Worm (Caenorhabditis elegans) whole organism, L2 larva: ENCODE data around the gene rnh-1.0.
A peak's percentile ranks its signal among the peaks of the same experiment; 100 is the strongest.

Experiments used
- C34F6.9 ChIP-seq: fragments of 150-350 bp; optimal IDR thresholded peaks from 2 replicates; lab custom pipeline; 2014; ENCODE audit warnings: missing biosample characterization, missing genetic modification characterization
- R02D3.7 ChIP-seq: fragments of 150-350 bp; optimal IDR thresholded peaks from 2 replicates; lab custom pipeline; 2014; ENCODE audit warnings: missing biosample characterization, missing genetic modification characterization
- Y55F3AM.14 ChIP-seq: fragments of 200-800 bp; sonication (Bioruptor generic); optimal IDR thresholded peaks from 2 replicates; lab custom pipeline; 2018; ENCODE audit warnings: mild to moderate bottlenecking, missing genetic modification characterization, missing compliant biosample characterization
- ZK546.5 ChIP-seq: sonication (generic microtip); optimal IDR thresholded peaks from 2 replicates; lab custom pipeline; 2017; ENCODE audit warnings: missing biosample characterization, missing genetic modification characterization
- alr-1 ChIP-seq: fragments of 150-350 bp; optimal IDR thresholded peaks from 2 replicates; lab custom pipeline; 2014; ENCODE audit warnings: missing biosample characterization, missing genetic modification characterization
- aly-2 ChIP-seq: fragments of 150-350 bp; optimal IDR thresholded peaks from 2 replicates; lab custom pipeline; 2014; ENCODE audit warnings: missing biosample characterization, missing genetic modification characterization
- blmp-1 ChIP-seq: sonication (generic microtip); optimal IDR thresholded peaks from 2 replicates; lab custom pipeline; 2017; ENCODE audit warnings: missing genetic modification characterization, mild to moderate bottlenecking, missing compliant biosample characterization, antibody characterized with exemption, moderate library complexity; ENCODE audit not compliant: insufficient read depth
- ceh-82 ChIP-seq: fragments of 150-350 bp; optimal IDR thresholded peaks from 2 replicates; lab custom pipeline; 2014; ENCODE audit warnings: missing biosample characterization, missing genetic modification characterization
- crh-2 ChIP-seq: sonication (generic microtip); optimal IDR thresholded peaks from 2 replicates; lab custom pipeline; 2017; ENCODE audit warnings: missing biosample characterization, missing genetic modification characterization
- dmd-4 ChIP-seq: sonication (generic microtip); optimal IDR thresholded peaks from 2 replicates; lab custom pipeline; 2017; ENCODE audit warnings: missing biosample characterization, missing genetic modification characterization
- egl-27 ChIP-seq: sonication (generic microtip); optimal IDR thresholded peaks from 3 replicates; lab custom pipeline; 2017; ENCODE audit warnings: missing biosample characterization, missing genetic modification reagents, missing genetic modification characterization
- elt-1 ChIP-seq: fragments of 150-350 bp; optimal IDR thresholded peaks from 2 replicates; lab custom pipeline; 2014; ENCODE audit warnings: missing biosample characterization, missing genetic modification characterization
- elt-3 ChIP-seq: sonication (generic microtip); optimal IDR thresholded peaks from 2 replicates; lab custom pipeline; 2017; ENCODE audit warnings: missing biosample characterization, missing genetic modification characterization
- fos-1 ChIP-seq: fragments of 150-350 bp; optimal IDR thresholded peaks from 2 replicates; lab custom pipeline; 2014; ENCODE audit warnings: missing biosample characterization, missing genetic modification characterization
- gmeb-1 ChIP-seq: fragments of 150-350 bp; optimal IDR thresholded peaks from 2 replicates; lab custom pipeline; 2014; ENCODE audit warnings: missing biosample characterization, missing genetic modification characterization
- lin-39 ChIP-seq: fragments of 150-350 bp; optimal IDR thresholded peaks from 2 replicates; lab custom pipeline; 2014; ENCODE audit warnings: missing biosample characterization, missing genetic modification reagents, missing genetic modification characterization
- lsy-2 ChIP-seq, 2 experiments: fragments of 150-350 bp in 1 of 2; sonication (generic microtip) in 1 of 2; optimal IDR thresholded peaks; 2 replicates each; lab custom pipeline; 2014 to 2017; ENCODE audit warnings: missing biosample characterization in 2 of 2, missing genetic modification characterization in 2 of 2
- mab-5 ChIP-seq: fragments of 150-350 bp; optimal IDR thresholded peaks from 2 replicates; lab custom pipeline; 2014; ENCODE audit warnings: missing biosample characterization, missing genetic modification characterization
- mbf-1 ChIP-seq: sonication (generic microtip); optimal IDR thresholded peaks from 2 replicates; lab custom pipeline; 2017; ENCODE audit warnings: missing biosample characterization, missing genetic modification characterization
- mdl-1 ChIP-seq, 2 experiments: fragments of 150-350 bp in 1 of 2; sonication (generic microtip) in 1 of 2; optimal IDR thresholded peaks; 2 replicates each; lab custom pipeline; 2017; ENCODE audit warnings: missing biosample characterization in 2 of 2, missing genetic modification characterization in 2 of 2
- nhr-10 ChIP-seq: sonication (generic microtip); optimal IDR thresholded peaks from 2 replicates; lab custom pipeline; 2017; ENCODE audit warnings: missing biosample characterization, missing genetic modification characterization
- nhr-12 ChIP-seq: fragments of 150-350 bp; optimal IDR thresholded peaks from 2 replicates; lab custom pipeline; 2014; ENCODE audit warnings: missing biosample characterization, missing genetic modification characterization
- nhr-129 ChIP-seq: fragments of 150-350 bp; optimal IDR thresholded peaks from 2 replicates; lab custom pipeline; 2014; ENCODE audit warnings: missing biosample characterization, missing genetic modification characterization
- nhr-21 ChIP-seq: fragments of 150-350 bp; optimal IDR thresholded peaks from 2 replicates; lab custom pipeline; 2014; ENCODE audit warnings: missing biosample characterization, missing genetic modification characterization
- nhr-23 ChIP-seq: fragments of 150-350 bp; optimal IDR thresholded peaks from 2 replicates; lab custom pipeline; 2014; ENCODE audit warnings: missing biosample characterization, missing genetic modification reagents, missing genetic modification characterization
- nhr-25 ChIP-seq: fragments of 150-350 bp; sonication (generic microtip); optimal IDR thresholded peaks from 3 replicates; lab custom pipeline; 2014; ENCODE audit warnings: missing biosample characterization, missing genetic modification characterization
- nhr-6 ChIP-seq: fragments of 150-350 bp; optimal IDR thresholded peaks from 2 replicates; lab custom pipeline; 2014; ENCODE audit warnings: missing biosample characterization, missing genetic modification characterization
- nhr-77 ChIP-seq: fragments of 150-350 bp; optimal IDR thresholded peaks from 2 replicates; lab custom pipeline; 2014; ENCODE audit warnings: missing biosample characterization, missing genetic modification characterization
- peb-1 ChIP-seq: fragments of 150-350 bp; optimal IDR thresholded peaks from 2 replicates; lab custom pipeline; 2014; ENCODE audit warnings: missing biosample characterization, missing genetic modification characterization
- sem-4 ChIP-seq: fragments of 150-350 bp; optimal IDR thresholded peaks from 2 replicates; lab custom pipeline; 2014; ENCODE audit warnings: missing biosample characterization, missing genetic modification reagents, missing genetic modification characterization
- skn-1 ChIP-seq: sonication (generic microtip); optimal IDR thresholded peaks from 2 replicates; lab custom pipeline; 2017; ENCODE audit warnings: missing biosample characterization, missing genetic modification characterization
- sma-3 ChIP-seq: sonication (generic microtip); optimal IDR thresholded peaks from 2 replicates; lab custom pipeline; 2016; ENCODE audit warnings: missing genetic modification reagents, missing genetic modification characterization, missing compliant biosample characterization
- sma-9 ChIP-seq, 2 experiments: fragments of 150-350 bp in 1 of 2; sonication (generic microtip) in 1 of 2; optimal IDR thresholded peaks; 2 replicates each; lab custom pipeline; 2014 to 2016; ENCODE audit warnings: missing genetic modification characterization in 2 of 2, mild to moderate bottlenecking in 1 of 2, missing biosample characterization in 1 of 2, missing compliant biosample characterization in 1 of 2, missing genetic modification reagents in 1 of 2, moderate library complexity in 1 of 2
- unc-55 ChIP-seq: fragments of 150-350 bp; sonication (generic microtip); optimal IDR thresholded peaks from 3 replicates; lab custom pipeline; 2014; ENCODE audit warnings: missing biosample characterization, missing genetic modification reagents, missing genetic modification characterization
- unc-62 ChIP-seq: fragments of 150-350 bp; optimal IDR thresholded peaks from 2 replicates; lab custom pipeline; 2014; ENCODE audit warnings: missing biosample characterization, missing genetic modification reagents, missing genetic modification characterization
- zag-1 ChIP-seq: fragments of 150-350 bp; optimal IDR thresholded peaks from 2 replicates; lab custom pipeline; 2014; ENCODE audit warnings: missing biosample characterization, missing genetic modification characterization
- ztf-1 ChIP-seq: fragments of 200-800 bp; sonication (Bioruptor generic); conservative IDR thresholded peaks from 2 replicates; pipeline ENCODE4 v1.3.6; 2022; ENCODE audit warnings: missing genetic modification characterization, missing compliant biosample characterization
- ztf-11 ChIP-seq: sonication (generic microtip); optimal IDR thresholded peaks from 2 replicates; lab custom pipeline; 2017; ENCODE audit warnings: missing biosample characterization, missing genetic modification characterization
- ztf-4 ChIP-seq: fragments of 150-350 bp; optimal IDR thresholded peaks from 2 replicates; lab custom pipeline; 2014; ENCODE audit warnings: missing biosample characterization, missing genetic modification characterization

Gene rnh-1.0

DNA sequence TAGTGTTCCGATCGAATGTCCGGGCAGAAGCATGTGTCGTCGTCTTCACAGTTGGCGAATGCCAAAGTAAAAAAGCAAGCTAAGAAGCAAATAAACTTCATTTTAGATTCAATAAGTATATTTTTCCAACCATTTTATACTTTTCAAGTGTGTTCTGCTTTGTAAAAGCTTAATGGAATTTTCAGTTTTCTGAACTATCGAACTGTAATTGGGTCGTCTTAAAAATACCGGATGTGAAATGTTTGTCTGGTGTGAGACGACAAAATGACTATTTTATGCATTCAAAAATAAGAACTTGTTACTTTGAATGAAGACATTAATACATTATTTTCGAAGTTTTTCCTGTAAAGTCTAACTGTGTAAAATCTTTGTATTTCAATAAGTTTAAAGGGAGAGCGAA is 3.5 kb downstream of the rnh-1.0 start, which contains the start of gene F59A6.11:
Gene F59A6.11 (minus strand): TSS at position 101 of the 400 bp plus-strand sequence.
- TF ChIP-seq gmeb-1 (tag; lab: Kevin White, UChicago) (no peak), elt-3 (tag; lab: Kevin White, UChicago) (no peak), skn-1 (tag; lab: Kevin White, UChicago) (no peak), ztf-11 (no peak), nhr-12 (no peak), peb-1 (tag; lab: Kevin White, UChicago) (no peak), ztf-4 (no peak), aly-2 (tag; lab: Kevin White, UChicago) (no peak), nhr-21 (tag; lab: Kevin White, UChicago) (no peak), mdl-1 (tag; optimal IDR thresholded peaks at IDR 0.05; lab: Kevin White, UChicago) (no peak), nhr-23 (tag; lab: Kevin White, UChicago) (no peak), sem-4 (tag; lab: Kevin White, UChicago) (no peak), egl-27 (tag; lab: Kevin White, UChicago) (no peak)

ce11 chrII:4999122-4999521 is 4.0 kb downstream of the rnh-1.0 start, which contains the start of gene citk-2:
Gene citk-2, plus strand, starts transcription at chrII:4999520.
- TF ChIP-seq nhr-10 (tag; lab: Kevin White, UChicago) (peak; percentile 21), mbf-1 (tag; lab: Kevin White, UChicago) (no peak), ZK546.5 (tag; lab: Kevin White, UChicago) (peak; percentile 39), fos-1 (tag; lab: Kevin White, UChicago) (no peak), skn-1 (tag; lab: Kevin White, UChicago) (no peak), unc-55 (GFP tag; lab: Kevin White, UChicago) (peak; percentile 96), mdl-1 (tag; optimal IDR thresholded peaks at IDR 0.05; lab: Kevin White, UChicago) (no peak), Y55F3AM.14 (GFP tag; lab: Kevin White, UChicago) (no peak), ceh-82 (tag; lab: Kevin White, UChicago) (peak; percentile 46), egl-27 (tag; lab: Kevin White, UChicago) (peak; percentile 70), gmeb-1 (tag; lab: Kevin White, UChicago) (peak; percentile 100), nhr-25 (tag; lab: Kevin White, UChicago) (no peak), zag-1 (tag; lab: Kevin White, UChicago) (peak; percentile 52), crh-2 (tag; lab: Kevin White, UChicago) (peak; percentile 96), unc-62 (GFP tag; lab: Kevin White, UChicago) (no peak), elt-1 (tag; lab: Kevin White, UChicago) (no peak), lin-39 (tag; lab: Kevin White, UChicago) (no peak), sma-3 (GFP tag; lab: Kevin White, UChicago) (peak; percentile 90), nhr-12 (no peak), alr-1 (tag; lab: Kevin White, UChicago) (no peak), ztf-1 (GFP tag; lab: Robert Waterston, UW) (no peak), ztf-11 (no peak), nhr-77 (tag; lab: Kevin White, UChicago) (peak; percentile 47), sma-9 (GFP tag; optimal IDR thresholded peaks at IDR 0.05; lab: Kevin White, UChicago) (peak; percentile 94), sma-9 (tag; optimal IDR thresholded peaks at IDR 0.05; lab: Kevin White, UChicago) (no peak), sem-4 (tag; lab: Kevin White, UChicago) (no peak), nhr-129 (tag; lab: Kevin White, UChicago) (peak; percentile 78), dmd-4 (tag; lab: Kevin White, UChicago) (no peak), blmp-1 (tag; lab: Kevin White, UChicago) (no peak), nhr-6 (tag; lab: Kevin White, UChicago) (peak; percentile 90), lsy-2 (tag; optimal IDR thresholded peaks at IDR 0.05; lab: Kevin White, UChicago) (peak; percentile 89 to 95), nhr-23 (tag; lab: Kevin White, UChicago) (no peak), peb-1 (tag; lab: Kevin White, UChicago) (no peak), R02D3.7 (tag; lab: Kevin White, UChicago) (peak; percentile 56), aly-2 (tag; lab: Kevin White, UChicago) (no peak), mab-5 (tag; lab: Kevin White, UChicago) (peak; percentile 87), C34F6.9 (tag; lab: Kevin White, UChicago) (no peak), ztf-4 (no peak)
